Fruit fly (Drosophila melanogaster): ENCODE measurements around the gene CG2116.

Gene CG2116

DNA sequence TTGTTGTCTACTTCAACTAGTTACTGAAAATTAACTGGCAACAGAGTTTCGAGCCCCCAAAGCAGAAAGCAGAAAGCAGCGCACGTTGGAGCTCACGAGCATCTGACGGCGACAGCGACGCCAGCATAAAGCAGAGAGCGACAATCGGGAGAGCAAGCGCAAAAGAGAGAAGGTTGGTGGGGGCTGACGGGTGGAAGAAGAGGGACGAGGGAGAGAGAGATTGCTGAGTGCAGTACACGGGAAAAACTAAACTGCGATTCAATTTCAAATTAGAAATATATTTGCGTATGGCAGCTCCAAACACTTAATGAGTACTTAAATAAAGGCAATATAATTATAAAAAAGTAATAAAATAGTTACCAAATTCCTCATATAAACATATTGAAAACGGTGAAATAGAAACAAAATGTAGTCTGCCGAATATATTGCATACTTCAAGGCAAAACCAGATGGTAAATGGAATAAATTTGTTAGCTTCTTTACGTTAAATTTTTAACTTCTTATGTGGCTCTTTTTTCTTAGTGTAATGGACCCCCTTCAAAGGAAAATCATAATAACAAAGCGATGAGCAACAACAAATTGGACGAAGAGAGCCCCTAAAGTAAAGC, 37.4 kb upstream of the CG2116 start (continued):
- TF ChIP-seq emc (GFP tag; optimal IDR thresholded peaks at IDR 0.05) (peak; percentile 60), HmgD (GFP tag; optimal IDR thresholded peaks at IDR 0.05) (no peak), lov (optimal IDR thresholded peaks at IDR 0.05) (no peak), lov (GFP tag; IDR thresholded peaks at IDR 0.05) (peak; percentile 75; the same call in 2 of the 3 replicates), repo (GFP tag; optimal IDR thresholded peaks at IDR 0.05) (peak; percentile 64), sob (GFP tag; IDR thresholded peaks at IDR 0.05) (peak; percentile 92), CG10147 (GFP tag; optimal IDR thresholded peaks at IDR 0.05) (peak; percentile 94), CG12071 (GFP tag; optimal IDR thresholded peaks at IDR 0.05) (peak; percentile 81), CG13123 (GFP tag; optimal IDR thresholded peaks at IDR 0.05) (peak; percentile 86), abd-A (tag; optimal IDR thresholded peaks at IDR 0.05) (peak; percentile 94), Nf-YA (GFP tag; IDR thresholded peaks at IDR 0.05) (peak; percentile 78), CG17186 (GFP tag; optimal IDR thresholded peaks at IDR 0.05) (peak; percentile 52), B-H2 (GFP tag; optimal IDR thresholded peaks at IDR 0.05) (peak; percentile 92), D19B (GFP tag; optimal IDR thresholded peaks at IDR 0.05) (peak; percentile 84), wdn (GFP tag; IDR thresholded peaks at IDR 0.05) (peak; percentile 83), hth (optimal IDR thresholded peaks at IDR 0.05) (no peak), CG4328 (GFP tag; optimal IDR thresholded peaks at IDR 0.05) (peak; percentile 97), hkb (optimal IDR thresholded peaks at IDR 0.05) (no peak), hkb (GFP tag; IDR thresholded peaks at IDR 0.05) (peak; percentile 95), CG16863 (GFP tag; optimal IDR thresholded peaks at IDR 0.05) (peak; percentile 71), chif (GFP tag; optimal IDR thresholded peaks at IDR 0.05) (peak; percentile 67 to 86), cas (GFP tag; IDR thresholded peaks at IDR 0.05) (peak; percentile 72), yki (optimal IDR thresholded peaks at IDR 0.05) (peak; percentile 34), CG6689 (GFP tag; IDR thresholded peaks at IDR 0.05) (peak; percentile 93), CG3065 (GFP tag; optimal IDR thresholded peaks at IDR 0.05) (peak; percentile 84), phol (tag; optimal IDR thresholded peaks at IDR 0.05) (peak; percentile 95), CG2889 (GFP tag; IDR thresholded peaks at IDR 0.05) (peak; percentile 82), CG10321 (GFP tag; IDR thresholded peaks at IDR 0.05) (peak; percentile 63; the same call in 1 of the 2 replicates), CG12659 (GFP tag; optimal IDR thresholded peaks at IDR 0.05) (peak; percentile 98), nerfin-2 (GFP tag; IDR thresholded peaks at IDR 0.05; ENCODE audit: partially characterized antibody) (no peak; the same call in 1 of the 2 replicates), CG3726 (GFP tag; IDR thresholded peaks at IDR 0.05) (peak; percentile 67; the same call in 1 of the 3 replicates), otp (GFP tag; IDR thresholded peaks at IDR 0.05) (peak; percentile 65; the same call in 2 of the 3 replicates), CG15601 (tag; optimal IDR thresholded peaks at IDR 0.05) (peak; percentile 95), ato (GFP tag; IDR thresholded peaks at IDR 0.05; ENCODE audit: partially characterized antibody) (no peak), CG10274 (GFP tag; optimal IDR thresholded peaks at IDR 0.05) (peak; percentile 82), ab (GFP tag; optimal IDR thresholded peaks at IDR 0.05) (peak; percentile 56), CG2120 (GFP tag; optimal IDR thresholded peaks at IDR 0.05) (peak; percentile 95), gt (GFP tag; IDR thresholded peaks at IDR 0.05) (peak; percentile 66), CG12769 (tag; optimal IDR thresholded peaks at IDR 0.05) (peak; percentile 81), nau (GFP tag; optimal IDR thresholded peaks at IDR 0.05) (peak; percentile 91), CG4854 (GFP tag; optimal IDR thresholded peaks at IDR 0.05) (peak; percentile 72), ara (GFP tag; IDR thresholded peaks at IDR 0.05) (peak; percentile 85), twi (tag; optimal IDR thresholded peaks at IDR 0.05) (peak; percentile 90), Usf (GFP tag; optimal IDR thresholded peaks at IDR 0.05) (peak; percentile 79), nmo (GFP tag; optimal IDR thresholded peaks at IDR 0.05) (peak; percentile 97), ewg (GFP tag; optimal IDR thresholded peaks at IDR 0.05) (peak; percentile 90), sc (optimal IDR thresholded peaks at IDR 0.05) (no peak), sc (GFP tag; optimal IDR thresholded peaks at IDR 0.05) (peak; percentile 91), crp (GFP tag; optimal IDR thresholded peaks at IDR 0.05) (peak in 1 of 2 experiments; percentile 64), chm (GFP tag; IDR thresholded peaks at IDR 0.05) (peak; percentile 52; the same call in 1 of the 2 replicates), CG12299 (tag; optimal IDR thresholded peaks at IDR 0.05) (peak; percentile 95)
